Worm (Caenorhabditis elegans): ENCODE measurements around the gene bcat-1.

The bcat-1 gene

ce11 chrX:12916418-12916817 lies 39.1 kb downstream of the bcat-1 start:
- no peak for TF ChIP-seq ceh-16 (tag; optimal IDR thresholded peaks at IDR 0.05)
- TF ChIP-seq nhr-67 (tag; optimal IDR thresholded peaks at IDR 0.05), result no peak
- no peak for TF ChIP-seq ztf-11 (tag; optimal IDR thresholded peaks at IDR 0.05)
- no peak for TF ChIP-seq elt-3 (tag; optimal IDR thresholded peaks at IDR 0.05)
- no peak for TF ChIP-seq mml-1 (tag; optimal IDR thresholded peaks at IDR 0.05)
- no peak for TF ChIP-seq nhr-43 (tag; optimal IDR thresholded peaks at IDR 0.05; ENCODE audit: poor library complexity, severe bottlenecking)
- TF ChIP-seq lin-39 (tag; optimal IDR thresholded peaks at IDR 0.05), result no peak
- no peak for TF ChIP-seq egl-27 (tag; optimal IDR thresholded peaks at IDR 0.05)
- no peak for TF ChIP-seq nhr-23 (tag; optimal IDR thresholded peaks at IDR 0.05)
- TF ChIP-seq eor-1 (tag; optimal IDR thresholded peaks at IDR 0.05), result no peak

DNA sequence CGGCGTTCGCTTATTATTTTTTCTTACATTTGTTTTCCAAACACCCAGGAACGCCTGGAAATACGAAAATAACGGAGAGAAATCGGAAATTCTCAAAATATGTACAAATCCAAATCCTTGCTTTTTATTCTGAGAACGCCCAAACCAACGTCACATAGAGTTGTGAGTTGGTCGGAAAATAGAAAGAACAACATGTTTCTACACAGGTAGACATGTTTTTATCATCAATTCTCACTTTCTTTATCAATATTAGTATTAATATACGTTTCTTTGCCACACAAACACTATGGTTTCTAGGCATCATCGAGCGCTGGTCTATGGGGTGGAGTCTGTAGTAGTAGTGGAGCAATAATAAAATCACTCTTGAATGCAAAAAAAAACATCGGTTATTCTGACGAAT lies 41.2 kb downstream of the bcat-1 start:
- TF ChIP-seq ztf-4 (tag; optimal IDR thresholded peaks at IDR 0.05) (no peak), lin-39 (tag; optimal IDR thresholded peaks at IDR 0.05) (no peak), nhr-11 (tag; optimal IDR thresholded peaks at IDR 0.05) (no peak), mdl-1 (tag; optimal IDR thresholded peaks at IDR 0.05) (no peak), sea-2 (GFP tag; optimal IDR thresholded peaks at IDR 0.05) (no peak), fkh-10 (GFP tag; optimal IDR thresholded peaks at IDR 0.05) (no peak), nhr-237 (tag; optimal IDR thresholded peaks at IDR 0.05) (no peak), unc-39 (tag; optimal IDR thresholded peaks at IDR 0.05) (no peak), tbx-2 (tag; optimal IDR thresholded peaks at IDR 0.05) (no peak)

- no peak for TF ChIP-seq fkh-2 (tag; optimal IDR thresholded peaks at IDR 0.05)
- TF ChIP-seq jun-1 (tag; optimal IDR thresholded peaks at IDR 0.05), result no peak
- TF ChIP-seq nhr-23 (tag; optimal IDR thresholded peaks at IDR 0.05), result no peak
- no peak for TF ChIP-seq nhr-67 (tag; optimal IDR thresholded peaks at IDR 0.05)
- TF ChIP-seq R02D3.7 (tag; optimal IDR thresholded peaks at IDR 0.05), result no peak
- no peak for TF ChIP-seq lin-15B (tag; optimal IDR thresholded peaks at IDR 0.05)
- no peak for TF ChIP-seq ztf-4 (tag; optimal IDR thresholded peaks at IDR 0.05)
- no peak for TF ChIP-seq pha-4 (tag; optimal IDR thresholded peaks at IDR 0.05)
- no peak for TF ChIP-seq egl-5 (tag; optimal IDR thresholded peaks at IDR 0.05)
- TF ChIP-seq nfya-1 (tag; optimal IDR thresholded peaks at IDR 0.05; ENCODE audit: insufficient read depth), result no peak
- no peak for TF ChIP-seq nhr-12 (tag; optimal IDR thresholded peaks at IDR 0.05)
- no peak for TF ChIP-seq unc-62 (GFP tag; optimal IDR thresholded peaks at IDR 0.05)
- TF ChIP-seq nhr-237 (tag; optimal IDR thresholded peaks at IDR 0.05), result no peak
These were observed 49.7 kb downstream of the bcat-1 start for ce11 chrX:12926998-12927397.

ce11 chrX:12928753-12929152 lies 51.5 kb downstream of the bcat-1 start:
- TF ChIP-seq elt-1 (tag; optimal IDR thresholded peaks at IDR 0.05), result no peak
- no peak for TF ChIP-seq fos-1 (tag; optimal IDR thresholded peaks at IDR 0.05)
- no peak for TF ChIP-seq unc-62 (GFP tag; optimal IDR thresholded peaks at IDR 0.05)
- TF ChIP-seq nhr-67 (tag; optimal IDR thresholded peaks at IDR 0.05), result no peak
- peak; percentile 68 for TF ChIP-seq pqm-1 (tag; optimal IDR thresholded peaks at IDR 0.05)
- TF ChIP-seq elt-2 (tag; optimal IDR thresholded peaks at IDR 0.05), result peak; percentile 1
- no peak for TF ChIP-seq ztf-4 (tag; optimal IDR thresholded peaks at IDR 0.05)
